Worm (Caenorhabditis elegans) whole organism, late embryonic: ENCODE results near the gene T05A8.1.

Experiments used
- C08G9.2 ChIP-seq: sonication (generic microtip); optimal IDR thresholded peaks from 2 replicates; lab custom pipeline; 2016; ENCODE audit warnings: mild to moderate bottlenecking, missing genetic modification characterization, moderate library complexity, missing compliant biosample characterization
- F13H6.1 ChIP-seq: sonication (generic microtip); optimal IDR thresholded peaks from 2 replicates; lab custom pipeline; 2016; ENCODE audit warnings: missing genetic modification characterization, missing compliant biosample characterization
- K09A11.1 ChIP-seq: sonication (generic microtip); optimal IDR thresholded peaks from 2 replicates; lab custom pipeline; 2017; ENCODE audit warnings: antibody characterized with exemption, mild to moderate bottlenecking, missing genetic modification characterization, missing compliant biosample characterization; ENCODE audit not compliant: insufficient read depth
- ahr-1 ChIP-seq: sonication (generic microtip); optimal IDR thresholded peaks from 2 replicates; lab custom pipeline; 2016; ENCODE audit warnings: missing genetic modification characterization, missing compliant biosample characterization
- ama-1 ChIP-seq: fragments of 150-350 bp; optimal IDR thresholded peaks from 2 replicates; lab custom pipeline; 2014
- ceh-14 ChIP-seq: sonication (generic microtip); optimal IDR thresholded peaks from 2 replicates; lab custom pipeline; 2016; ENCODE audit warnings: missing genotype, missing genetic modification characterization, missing compliant biosample characterization
- ceh-19 ChIP-seq: fragments of 200-800 bp; sonication (Bioruptor generic); optimal IDR thresholded peaks from 2 replicates; lab custom pipeline; 2018; ENCODE audit warnings: mild to moderate bottlenecking, missing genetic modification characterization, missing compliant biosample characterization
- ceh-22 ChIP-seq: sonication (generic microtip); optimal IDR thresholded peaks from 2 replicates; lab custom pipeline; 2017; ENCODE audit warnings: missing biosample characterization, missing genetic modification characterization
- ceh-30 ChIP-seq: fragments of 150-350 bp; optimal IDR thresholded peaks from 2 replicates; lab custom pipeline; 2014; ENCODE audit warnings: missing biosample characterization, missing genetic modification characterization
- ceh-34 ChIP-seq: sonication (generic microtip); optimal IDR thresholded peaks from 2 replicates; lab custom pipeline; 2016; ENCODE audit warnings: mild to moderate bottlenecking, missing genetic modification characterization, missing compliant biosample characterization
- ceh-45 ChIP-seq: fragments of 200-800 bp; sonication (Bioruptor generic); IDR thresholded peaks from 2 replicates; pipeline ENCODE4 v1.3.6; 2022; ENCODE audit warnings: missing genetic modification reagents, missing genetic modification characterization, missing compliant biosample characterization
- ceh-48 ChIP-seq: sonication (generic microtip); optimal IDR thresholded peaks from 2 replicates; lab custom pipeline; 2016; ENCODE audit warnings: missing genetic modification characterization, inconsistent platforms, missing compliant biosample characterization
- dmd-4 ChIP-seq: sonication (generic microtip); optimal IDR thresholded peaks from 2 replicates; lab custom pipeline; 2016; ENCODE audit warnings: borderline replicate concordance, missing genetic modification characterization, missing compliant biosample characterization
- dve-1 ChIP-seq: sonication (generic microtip); optimal IDR thresholded peaks from 2 replicates; lab custom pipeline; 2017; ENCODE audit warnings: antibody characterized with exemption, mild to moderate bottlenecking, missing genetic modification characterization, missing compliant biosample characterization
- elt-2 ChIP-seq: sonication (generic microtip); optimal IDR thresholded peaks from 2 replicates; lab custom pipeline; 2016; ENCODE audit warnings: missing genetic modification reagents, missing genetic modification characterization, missing compliant biosample characterization
- elt-4 ChIP-seq: sonication (generic microtip); optimal IDR thresholded peaks from 2 replicates; lab custom pipeline; 2016; ENCODE audit warnings: missing genetic modification characterization, missing compliant biosample characterization
- ets-4 ChIP-seq: sonication (generic microtip); optimal IDR thresholded peaks from 2 replicates; lab custom pipeline; 2016; ENCODE audit warnings: missing genetic modification characterization, missing compliant biosample characterization
- eyg-1 ChIP-seq: sonication (generic microtip); optimal IDR thresholded peaks from 2 replicates; lab custom pipeline; 2016; ENCODE audit warnings: missing genotype, missing genetic modification characterization, missing compliant biosample characterization
- fkh-6 ChIP-seq: sonication (generic microtip); optimal IDR thresholded peaks from 2 replicates; lab custom pipeline; 2016; ENCODE audit warnings: missing genetic modification characterization, missing compliant biosample characterization
- gmeb-2 ChIP-seq: sonication (generic microtip); optimal IDR thresholded peaks from 2 replicates; lab custom pipeline; 2016; ENCODE audit warnings: missing genetic modification characterization, inconsistent platforms, missing compliant biosample characterization
- hlh-13 ChIP-seq: fragments of 200-800 bp; sonication (Bioruptor generic); optimal IDR thresholded peaks from 2 replicates; lab custom pipeline; 2018; ENCODE audit warnings: mild to moderate bottlenecking, missing genetic modification characterization, missing compliant biosample characterization
- hlh-30 ChIP-seq: sonication (generic microtip); optimal IDR thresholded peaks from 2 replicates; lab custom pipeline; 2017; ENCODE audit warnings: antibody characterized with exemption, missing genetic modification characterization, missing compliant biosample characterization; ENCODE audit not compliant: insufficient read depth
- hlh-8 ChIP-seq: sonication (generic microtip); optimal IDR thresholded peaks from 2 replicates; lab custom pipeline; 2016; ENCODE audit warnings: missing genotype, missing genetic modification characterization, missing compliant biosample characterization
- lin-11 ChIP-seq: fragments of 200-800 bp; sonication (Bioruptor generic); optimal IDR thresholded peaks from 2 replicates; lab custom pipeline; 2018; ENCODE audit warnings: mild to moderate bottlenecking, missing genetic modification characterization, missing compliant biosample characterization
- nfya-1 ChIP-seq: sonication (generic microtip); optimal IDR thresholded peaks from 2 replicates; lab custom pipeline; 2017; ENCODE audit warnings: missing genetic modification characterization, mild to moderate bottlenecking, missing compliant biosample characterization, antibody characterized with exemption, moderate library complexity
- npax-4 ChIP-seq: sonication (generic microtip); optimal IDR thresholded peaks from 2 replicates; lab custom pipeline; 2016; ENCODE audit warnings: missing genetic modification characterization, missing compliant biosample characterization
- odd-2 ChIP-seq: sonication (generic microtip); optimal IDR thresholded peaks from 2 replicates; lab custom pipeline; 2017; ENCODE audit warnings: antibody characterized with exemption, mild to moderate bottlenecking, missing genetic modification characterization, missing compliant biosample characterization
- pag-3 ChIP-seq: sonication (generic microtip); optimal IDR thresholded peaks from 2 replicates; lab custom pipeline; 2016; ENCODE audit warnings: missing compliant biosample characterization, missing genetic modification characterization, borderline replicate concordance
- pat-9 ChIP-seq: fragments of 200-800 bp; sonication (Bioruptor generic); optimal IDR thresholded peaks from 2 replicates; lab custom pipeline; 2018; ENCODE audit warnings: mild to moderate bottlenecking, missing genetic modification characterization, moderate library complexity, missing compliant biosample characterization
- pax-1 ChIP-seq: fragments of 150-350 bp; optimal IDR thresholded peaks from 2 replicates; lab custom pipeline; 2014; ENCODE audit warnings: missing biosample characterization, missing genetic modification characterization
- pha-2 ChIP-seq: sonication (generic microtip); optimal IDR thresholded peaks from 2 replicates; lab custom pipeline; 2017; ENCODE audit warnings: mild to moderate bottlenecking, missing genetic modification characterization, missing compliant biosample characterization
- pha-4 ChIP-seq: fragments of 150-350 bp; optimal IDR thresholded peaks from 2 replicates; lab custom pipeline; 2018; ENCODE audit warnings: missing biosample characterization, missing genetic modification reagents, missing genetic modification characterization
- pqm-1 ChIP-seq: sonication (generic microtip); optimal IDR thresholded peaks from 2 replicates; lab custom pipeline; 2016; ENCODE audit warnings: missing genetic modification characterization, missing compliant biosample characterization
- rnt-1 ChIP-seq: sonication (generic microtip); optimal IDR thresholded peaks from 2 replicates; lab custom pipeline; 2016; ENCODE audit warnings: missing genetic modification characterization, missing compliant biosample characterization
- sdc-2 ChIP-seq: sonication (generic microtip); optimal IDR thresholded peaks from 2 replicates; lab custom pipeline; 2016; ENCODE audit warnings: missing genotype, missing genetic modification characterization, missing compliant biosample characterization
- sox-2 ChIP-seq: fragments of 200-800 bp; sonication (Bioruptor generic); IDR thresholded peaks from 2 replicates; pipeline ENCODE4 v1.3.6; 2022; ENCODE audit warnings: missing genetic modification reagents, missing genetic modification characterization, missing compliant biosample characterization
- syd-9 ChIP-seq: sonication (generic microtip); optimal IDR thresholded peaks from 2 replicates; lab custom pipeline; 2016; ENCODE audit warnings: mild to moderate bottlenecking, missing genetic modification characterization, moderate library complexity, missing compliant biosample characterization
- tbx-7 ChIP-seq: sonication (generic microtip); optimal IDR thresholded peaks from 2 replicates; lab custom pipeline; 2016; ENCODE audit warnings: missing genotype, missing genetic modification characterization, missing compliant biosample characterization
- ttx-3 ChIP-seq: sonication (generic microtip); optimal IDR thresholded peaks from 2 replicates; lab custom pipeline; 2016; ENCODE audit warnings: missing genetic modification reagents, missing genetic modification characterization, missing compliant biosample characterization
- unc-42 ChIP-seq: sonication (generic microtip); optimal IDR thresholded peaks from 2 replicates; lab custom pipeline; 2016; ENCODE audit warnings: missing genotype, missing genetic modification characterization, missing compliant biosample characterization
- unc-55 ChIP-seq: sonication (generic microtip); optimal IDR thresholded peaks from 2 replicates; lab custom pipeline; 2017; ENCODE audit warnings: missing biosample characterization, missing genetic modification reagents, missing genetic modification characterization
- unc-86 ChIP-seq: sonication (generic microtip); optimal IDR thresholded peaks from 2 replicates; lab custom pipeline; 2016; ENCODE audit warnings: missing genetic modification characterization, missing compliant biosample characterization
- zip-5 ChIP-seq: sonication (generic microtip); optimal IDR thresholded peaks from 2 replicates; lab custom pipeline; 2016; ENCODE audit warnings: missing genetic modification characterization, missing compliant biosample characterization

Gene T05A8.1

ce11 chrII:2709942-2710341, at the start of gene T05A8.1:
TSS of gene T05A8.1 (minus strand) at chrII:2710042.
- TF ChIP-seq sox-2 (GFP tag; lab: Robert Waterston, UW) (no peak), ets-4 (tag; lab: Kevin White, UChicago) (no peak), ceh-19 (GFP tag; lab: Kevin White, UChicago) (no peak), F13H6.1 (no peak), unc-86 (no peak), npax-4 (tag; lab: Kevin White, UChicago) (no peak), ahr-1 (tag; lab: Kevin White, UChicago) (no peak), elt-2 (tag; lab: Kevin White, UChicago) (no peak), C08G9.2 (tag; lab: Kevin White, UChicago) (no peak), rnt-1 (tag; lab: Kevin White, UChicago) (no peak), eyg-1 (no peak), pha-4 (tag; lab: Kevin White, UChicago) (no peak), pag-3 (no peak)

- TF ChIP-seq hlh-30 (tag; lab: Kevin White, UChicago): peak; percentile 72
- no peak for TF ChIP-seq sdc-2
- no peak for TF ChIP-seq unc-55 (GFP tag; lab: Kevin White, UChicago)
- no peak for TF ChIP-seq ttx-3 (tag; lab: Kevin White, UChicago)
- no peak for TF ChIP-seq syd-9
- no peak for TF ChIP-seq pax-1 (tag; lab: Kevin White, UChicago)
- TF ChIP-seq sox-2 (GFP tag; lab: Robert Waterston, UW): no peak
- peak; percentile 54 for TF ChIP-seq ceh-48 (tag; lab: Kevin White, UChicago)
- no peak for TF ChIP-seq zip-5
- no peak for TF ChIP-seq dve-1
- no peak for TF ChIP-seq unc-42 (tag; lab: Kevin White, UChicago)
- no peak for TF ChIP-seq hlh-13 (GFP tag; lab: Kevin White, UChicago)
- TF ChIP-seq dmd-4 (tag; lab: Kevin White, UChicago): no peak
- no peak for TF ChIP-seq ceh-34 (tag; lab: Kevin White, UChicago)
- TF ChIP-seq elt-4 (tag; lab: Kevin White, UChicago): no peak
Measured at ce11 chrII:2758476-2758875, 48.6 kb upstream of the T05A8.1 start, which contains the start of gene fbxb-107. TSS of gene fbxb-107 (plus strand) at chrII:2758772.

ce11 chrII:2757954-2758353, 48.1 kb upstream of the T05A8.1 start, which contains the start of gene F29A7.8:
TSS of gene F29A7.8 (minus strand) at chrII:2758054.
- TF ChIP-seq fkh-6 (tag; lab: Kevin White, UChicago): no peak
- no peak for TF ChIP-seq tbx-7 (tag; lab: Kevin White, UChicago)
- TF ChIP-seq ahr-1 (tag; lab: Kevin White, UChicago): no peak
- no peak for TF ChIP-seq hlh-8 (tag; lab: Kevin White, UChicago)
- TF ChIP-seq nfya-1 (tag; lab: Kevin White, UChicago): no peak
- TF ChIP-seq ceh-45 (GFP tag; lab: Robert Waterston, UW): no peak
- no peak for TF ChIP-seq odd-2 (tag; lab: Kevin White, UChicago)
- TF ChIP-seq dve-1: no peak
- no peak for TF ChIP-seq npax-4 (tag; lab: Kevin White, UChicago)
- TF ChIP-seq pat-9 (tag; lab: Kevin White, UChicago): no peak
- no peak for TF ChIP-seq gmeb-2 (tag; lab: Kevin White, UChicago)
- TF ChIP-seq ceh-30: no peak

- TF ChIP-seq nfya-1 (tag; lab: Kevin White, UChicago) (no peak), ama-1 (no peak), hlh-13 (GFP tag; lab: Kevin White, UChicago) (no peak), unc-55 (GFP tag; lab: Kevin White, UChicago) (no peak), pha-2 (tag; lab: Kevin White, UChicago) (no peak), ceh-22 (tag; lab: Kevin White, UChicago) (no peak), ceh-14 (tag; lab: Kevin White, UChicago) (no peak), unc-42 (tag; lab: Kevin White, UChicago) (no peak), elt-4 (tag; lab: Kevin White, UChicago) (no peak), pax-1 (tag; lab: Kevin White, UChicago) (no peak), F13H6.1 (no peak), ceh-30 (no peak), lin-11 (no peak), pqm-1 (no peak), dmd-4 (tag; lab: Kevin White, UChicago) (no peak), K09A11.1 (tag; lab: Kevin White, UChicago) (no peak)
Measured at ce11 chrII:2756351-2756750, 46.5 kb upstream of the T05A8.1 start.
